Worm (Caenorhabditis elegans) whole organism, early embryonic: ENCODE results near the gene F44B9.10.

Source experiments
- ama-1 ChIP-seq: fragments of 150-350 bp; optimal IDR thresholded peaks from 2 replicates; lab custom pipeline; 2014
- ceh-13 ChIP-seq: fragments of 200-800 bp; sonication (Bioruptor generic); optimal IDR thresholded peaks from 2 replicates; lab custom pipeline; 2018; ENCODE audit warnings: mild to moderate bottlenecking, missing genetic modification characterization, missing compliant biosample characterization
- ceh-36 ChIP-seq: sonication (generic microtip); optimal IDR thresholded peaks from 2 replicates; lab custom pipeline; 2016; ENCODE audit warnings: missing genetic modification characterization, inconsistent platforms, missing compliant biosample characterization
- ets-7 ChIP-seq: sonication (generic microtip); optimal IDR thresholded peaks from 2 replicates; lab custom pipeline; 2016; ENCODE audit warnings: missing genotype, missing genetic modification characterization, missing compliant biosample characterization
- flt-1 ChIP-seq: fragments of 200-800 bp; sonication (Bioruptor generic); IDR thresholded peaks from 2 replicates; pipeline ENCODE4 v1.3.6; 2022; ENCODE audit warnings: missing genetic modification characterization, missing compliant biosample characterization
- hmbx-1 ChIP-seq: sonication (generic microtip); optimal IDR thresholded peaks from 2 replicates; lab custom pipeline; 2016; ENCODE audit warnings: mild to moderate bottlenecking, missing genetic modification characterization, missing compliant biosample characterization
- hmg-4 ChIP-seq: fragments of 200-800 bp; sonication (Bioruptor generic); optimal IDR thresholded peaks from 2 replicates; lab custom pipeline; 2018; ENCODE audit warnings: mild to moderate bottlenecking, missing genetic modification characterization, missing compliant biosample characterization
- hnd-1 ChIP-seq: sonication (generic microtip); optimal IDR thresholded peaks from 2 replicates; lab custom pipeline; 2016; ENCODE audit warnings: missing genetic modification characterization, missing compliant biosample characterization
- pes-1 ChIP-seq: fragments of 200-800 bp; sonication (Bioruptor generic); IDR thresholded peaks from 2 replicates; pipeline ENCODE4 v1.3.6; 2022; ENCODE audit warnings: missing genetic modification reagents, missing genetic modification characterization, missing compliant biosample characterization
- scrt-1 ChIP-seq: fragments of 200-800 bp; sonication (Bioruptor generic); IDR thresholded peaks from 2 replicates; pipeline ENCODE4 v1.3.6; 2022; ENCODE audit warnings: missing genetic modification characterization, missing compliant biosample characterization
- tbx-11 ChIP-seq: fragments of 200-800 bp; sonication (Bioruptor generic); IDR thresholded peaks from 2 replicates; pipeline ENCODE4 v1.3.6; 2022; ENCODE audit warnings: missing genetic modification characterization, missing compliant biosample characterization
- tra-4 ChIP-seq: sonication (generic microtip); optimal IDR thresholded peaks from 2 replicates; lab custom pipeline; 2017; ENCODE audit warnings: missing genetic modification characterization, missing compliant biosample characterization

DNA sequence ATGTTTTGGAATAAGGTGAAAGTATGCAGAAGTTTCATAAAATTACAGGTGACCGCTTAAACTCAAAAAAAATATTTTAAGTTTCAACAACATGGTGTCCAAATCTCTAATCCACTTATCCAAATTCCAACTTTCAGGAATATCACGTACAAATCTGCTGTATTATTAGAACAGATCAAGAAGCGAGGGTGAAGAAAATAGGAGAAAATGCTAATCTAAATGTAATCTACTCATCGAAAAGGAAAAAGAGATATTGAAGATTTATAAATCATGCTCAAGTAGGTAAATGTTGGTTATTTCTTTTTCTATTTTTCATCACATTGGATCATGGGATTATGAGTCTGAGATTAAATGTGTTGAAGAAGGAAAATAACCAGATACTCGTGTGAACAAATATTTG is 31.9 kb downstream of the F44B9.10 start:
- TF ChIP-seq pes-1 (no peak), hmg-4 (no peak), ama-1 (lab: Kevin White, UChicago) (no peak), ets-7 (tag; lab: Kevin White, UChicago) (no peak), flt-1 (GFP tag; lab: Robert Waterston, UW) (no peak), ceh-13 (GFP tag; lab: Kevin White, UChicago) (no peak), scrt-1 (no peak), tra-4 (tag; lab: Kevin White, UChicago) (no peak), hmbx-1 (no peak), ceh-36 (no peak), hnd-1 (tag; lab: Kevin White, UChicago) (no peak), tbx-11 (GFP tag; lab: Robert Waterston, UW) (no peak)
